Worm (Caenorhabditis elegans): ENCODE results near the gene lipl-3.
A peak's percentile ranks its signal among the peaks of the same experiment; 100 is the strongest.

Gene lipl-3

ce11 chrV:500535-500934 is 23.5 kb downstream of the lipl-3 start:
- TF ChIP-seq F37D6.2 (tag; optimal IDR thresholded peaks at IDR 0.05) (no peak), skn-1 (tag; optimal IDR thresholded peaks at IDR 0.05) (no peak), set-16 (GFP tag; IDR thresholded peaks at IDR 0.05) (peak; percentile 54; the same call in 1 of the 2 replicates)

ce11 chrV:497399-497798 is 26.6 kb downstream of the lipl-3 start, which contains the start of gene T01G6.1:
TSS of gene T01G6.1 (plus strand) at chrV:497699.
- TF ChIP-seq ceh-20 (GFP tag; IDR thresholded peaks at IDR 0.05) = no peak
- TF ChIP-seq tag-97 (GFP tag; IDR thresholded peaks at IDR 0.05) = no peak
- TF ChIP-seq aha-1 (tag) = peak; percentile 22
- no peak for TF ChIP-seq ZK337.2 (GFP tag; IDR thresholded peaks at IDR 0.05)
- no peak for TF ChIP-seq ceh-44 (GFP tag; IDR thresholded peaks at IDR 0.05)
- TF ChIP-seq saeg-2 (GFP tag; IDR thresholded peaks at IDR 0.05) = no peak

ce11 chrV:494284-494683 is 29.7 kb downstream of the lipl-3 start, which contains the start of gene nhr-131:
TSS of gene nhr-131 (plus strand) at chrV:494370.
- TF ChIP-seq nhr-77 (tag; optimal IDR thresholded peaks at IDR 0.05) (peak; percentile 38), hif-1 (tag; optimal IDR thresholded peaks at IDR 0.05) (no peak), unc-62 (GFP tag; optimal IDR thresholded peaks at IDR 0.05 in 1 of 2) (no peak), unc-62 (tag; optimal IDR thresholded peaks at IDR 0.05) (no peak), aha-1 (tag) (peak; percentile 38), lsy-2 (tag; optimal IDR thresholded peaks at IDR 0.05) (no peak), mes-2 (tag; optimal IDR thresholded peaks at IDR 0.05; ENCODE audit: poor library complexity, severe bottlenecking) (peak; percentile 36), daf-16 (GFP tag; optimal IDR thresholded peaks at IDR 0.05) (no peak), daf-16 (tag; optimal IDR thresholded peaks at IDR 0.05) (peak; percentile 82), duxl-1 (tag; optimal IDR thresholded peaks at IDR 0.05; ENCODE audit: poor library complexity) (no peak), dmd-6 (GFP tag; IDR thresholded peaks at IDR 0.05) (peak; percentile 77), unc-39 (tag; optimal IDR thresholded peaks at IDR 0.05) (no peak), D1046.2 (GFP tag; IDR thresholded peaks at IDR 0.05) (no peak), daf-8 (GFP tag; IDR thresholded peaks at IDR 0.05) (no peak), zfp-3 (GFP tag; conservative IDR thresholded peaks at IDR 0.05) (no peak), ceh-28 (tag; optimal IDR thresholded peaks at IDR 0.05) (peak; percentile 48), T20F7.1 (GFP tag; optimal IDR thresholded peaks at IDR 0.05) (no peak), unc-130 (GFP tag; optimal IDR thresholded peaks at IDR 0.05) (no peak), hlh-11 (tag; optimal IDR thresholded peaks at IDR 0.05) (peak; percentile 51), Y5F2A.4 (GFP tag; optimal IDR thresholded peaks at IDR 0.05) (no peak), skn-1 (tag; optimal IDR thresholded peaks at IDR 0.05) (no peak), ceh-62 (tag; optimal IDR thresholded peaks at IDR 0.05) (no peak), nhr-102 (tag; optimal IDR thresholded peaks at IDR 0.05) (peak; percentile 36), fos-1 (tag; optimal IDR thresholded peaks at IDR 0.05) (no peak), dve-1 (tag; optimal IDR thresholded peaks at IDR 0.05; ENCODE audit: insufficient read depth) (peak; percentile 71), php-3 (GFP tag; IDR thresholded peaks at IDR 0.05) (no peak), tag-97 (GFP tag; IDR thresholded peaks at IDR 0.05) (no peak), F26F4.8 (GFP tag; conservative IDR thresholded peaks at IDR 0.05) (no peak), hlh-30 (tag; optimal IDR thresholded peaks at IDR 0.05; ENCODE audit: insufficient read depth) (no peak), madf-5 (GFP tag; IDR thresholded peaks at IDR 0.05) (no peak), nhr-28 (tag; optimal IDR thresholded peaks at IDR 0.05) (peak; percentile 87), Y48G9A.11 (GFP tag; IDR thresholded peaks at IDR 0.05) (no peak), egl-27 (tag; optimal IDR thresholded peaks at IDR 0.05) (no peak), hmg-1.1 (GFP tag; IDR thresholded peaks at IDR 0.05) (no peak), lin-29 (GFP tag; IDR thresholded peaks at IDR 0.05) (no peak), gei-8 (GFP tag; optimal IDR thresholded peaks at IDR 0.05) (no peak), ceh-20 (GFP tag; IDR thresholded peaks at IDR 0.05) (no peak), lir-3 (tag; optimal IDR thresholded peaks at IDR 0.05) (no peak), nhr-76 (tag; optimal IDR thresholded peaks at IDR 0.05) (no peak), mdl-1 (tag; optimal IDR thresholded peaks at IDR 0.05) (peak in 1 of 2 experiments; percentile 10), lin-39 (tag; optimal IDR thresholded peaks at IDR 0.05) (no peak), F44E2.7 (GFP tag; IDR thresholded peaks at IDR 0.05) (no peak), ces-1 (GFP tag; optimal IDR thresholded peaks at IDR 0.05) (no peak)
